Fruit fly (Drosophila melanogaster) whole organism, embryonic: Measurements from ENCODE around the gene CG4456.

Experiments
- ATbp ChIP-seq: fragments of 200-800 bp; sonication (Bioruptor generic); optimal IDR thresholded peaks from 2 replicates; lab custom pipeline; 2017; ENCODE audit warnings: missing biosample characterization, mild to moderate bottlenecking, missing genetic modification characterization, missing genetic modification reagents
- CG11695 ChIP-seq: fragments of 200-800 bp; sonication (Bioruptor generic); IDR thresholded peaks from 3 replicates; pipeline ENCODE4 v1.3.6; 2022; ENCODE audit warnings: missing biosample characterization, missing genetic modification characterization
- CG13123 ChIP-seq: fragments of 200-800 bp; sonication (Bioruptor generic); optimal IDR thresholded peaks from 2 replicates; lab custom pipeline; 2016; ENCODE audit warnings: missing biosample characterization, missing genetic modification characterization
- CG13424 ChIP-seq: fragments of 200-800 bp; sonication (Bioruptor generic); optimal IDR thresholded peaks from 2 replicates; lab custom pipeline; 2019; ENCODE audit warnings: missing biosample characterization, mild to moderate bottlenecking, missing genetic modification characterization, moderate library complexity
- CG14014 ChIP-seq: fragments of 200-800 bp; sonication (Bioruptor generic); IDR thresholded peaks from 2 replicates; pipeline ENCODE4 v1.3.6; 2022; ENCODE audit warnings: missing biosample characterization, missing genetic modification characterization
- CG15073 ChIP-seq: fragments of 200-800 bp; sonication (Bioruptor generic); optimal IDR thresholded peaks from 2 replicates; lab custom pipeline; 2016; ENCODE audit warnings: missing biosample characterization, missing genetic modification characterization
- CG16779 ChIP-seq: fragments of 200-800 bp; sonication (Bioruptor generic); IDR thresholded peaks from 2 replicates; pipeline ENCODE4 v1.3.6; 2022; ENCODE audit warnings: missing biosample characterization, missing genetic modification characterization
- CG16863 ChIP-seq: fragments of 200-800 bp; sonication (Bioruptor generic); optimal IDR thresholded peaks from 3 replicates; lab custom pipeline; 2016; ENCODE audit warnings: missing biosample characterization, missing genetic modification characterization
- CG17385 ChIP-seq: fragments of 200-800 bp; sonication (Bioruptor generic); optimal IDR thresholded peaks from 3 replicates; lab custom pipeline; 2018; ENCODE audit warnings: missing biosample characterization, mild to moderate bottlenecking, missing genetic modification characterization
- CG3407 ChIP-seq: fragments of 200-800 bp; sonication (Bioruptor generic); optimal IDR thresholded peaks from 2 replicates; lab custom pipeline; 2018; ENCODE audit warnings: missing biosample characterization, mild to moderate bottlenecking, missing genetic modification characterization
- CG3726 ChIP-seq: fragments of 200-800 bp; sonication (Bioruptor generic); IDR thresholded peaks from 3 replicates; pipeline ENCODE4, ENCODE4 v1.3.6; 2022; ENCODE audit warnings: missing biosample characterization, missing genetic modification characterization
- CG5245 ChIP-seq: fragments of 200-800 bp; sonication (Bioruptor generic); optimal IDR thresholded peaks from 3 replicates; lab custom pipeline; 2016; ENCODE audit warnings: missing biosample characterization, missing genetic modification characterization
- CG6272 ChIP-seq: fragments of 200-800 bp; sonication (Bioruptor generic); IDR thresholded peaks from 2 replicates; pipeline ENCODE4 v1.3.6; 2022; ENCODE audit warnings: missing biosample characterization, missing genetic modification characterization
- CG7745 ChIP-seq: fragments of 200-800 bp; sonication (Bioruptor generic); optimal IDR thresholded peaks from 2 replicates; lab custom pipeline; 2018; ENCODE audit warnings: missing biosample characterization, mild to moderate bottlenecking, missing genetic modification characterization, moderate library complexity
- CG8290 ChIP-seq, 3 experiments: fragments of 200-800 bp; sonication (Bioruptor generic); optimal IDR thresholded peaks; 2 replicates each; lab custom pipeline; 2016 to 2019; ENCODE audit warnings: missing biosample characterization in 3 of 3, missing genetic modification characterization in 3 of 3, mild to moderate bottlenecking in 2 of 3, moderate library complexity in 1 of 3
- CG8478 ChIP-seq: fragments of >200 bp; optimal IDR thresholded peaks from 2 replicates; lab custom pipeline; 2018
- CG9817 ChIP-seq: fragments of 200-800 bp; sonication (Bioruptor generic); optimal IDR thresholded peaks from 2 replicates; lab custom pipeline; 2018; ENCODE audit warnings: missing biosample characterization, mild to moderate bottlenecking, missing genetic modification characterization, moderate library complexity
- CG9876 ChIP-seq: fragments of 200-800 bp; sonication (Bioruptor generic); optimal IDR thresholded peaks from 2 replicates; lab custom pipeline; 2016; ENCODE audit warnings: missing biosample characterization, missing genetic modification characterization
- Dfd ChIP-seq, 2 experiments: fragments of >200 bp; optimal IDR thresholded peaks; 2 replicates each; lab custom pipeline; 2017; ENCODE audit warnings: missing biosample characterization in 2 of 2, missing genetic modification characterization in 2 of 2
- E2f2 ChIP-seq: fragments of 200-800 bp; sonication (Bioruptor generic); IDR thresholded peaks from 2 replicates; pipeline ENCODE4 v1.3.6; 2022; ENCODE audit warnings: missing biosample characterization, missing genetic modification characterization
- Elba2 ChIP-seq: fragments of 200-800 bp; sonication (Bioruptor generic); optimal IDR thresholded peaks from 3 replicates; lab custom pipeline; 2016; ENCODE audit warnings: missing biosample characterization, missing genetic modification characterization
- HLHmδ ChIP-seq: fragments of 200-800 bp; sonication (Bioruptor generic); optimal IDR thresholded peaks from 2 replicates; lab custom pipeline; 2018; ENCODE audit warnings: missing biosample characterization, mild to moderate bottlenecking, missing genetic modification characterization, moderate library complexity
- Hand ChIP-seq: fragments of 200-800 bp; sonication (Bioruptor generic); optimal IDR thresholded peaks from 2 replicates; lab custom pipeline; 2017; ENCODE audit warnings: mild to moderate bottlenecking, missing biosample characterization, missing genetic modification reagents, missing genetic modification characterization
- HmgZ ChIP-seq: fragments of 200-800 bp; sonication (Bioruptor generic); optimal IDR thresholded peaks from 2 replicates; lab custom pipeline; 2018; ENCODE audit warnings: missing biosample characterization, mild to moderate bottlenecking, missing genetic modification characterization
- Hmx ChIP-seq: fragments of 200-800 bp; sonication (Bioruptor generic); optimal IDR thresholded peaks from 2 replicates; lab custom pipeline; 2016; ENCODE audit warnings: missing biosample characterization, missing genetic modification characterization
- Hr39 ChIP-seq: fragments of >200 bp; optimal IDR thresholded peaks from 2 replicates; lab custom pipeline; 2017
- Lpt ChIP-seq: fragments of >200 bp; optimal IDR thresholded peaks from 2 replicates; lab custom pipeline; 2018; ENCODE audit warnings: missing biosample characterization, missing genetic modification characterization
- Mad ChIP-seq: fragments of 200-800 bp; sonication (Bioruptor generic); optimal IDR thresholded peaks from 2 replicates; lab custom pipeline; 2016; ENCODE audit warnings: missing biosample characterization, missing genetic modification characterization
- Med ChIP-seq: fragments of 200-800 bp; sonication (Bioruptor generic); peaks from one replicate; lab custom pipeline; 2016; ENCODE audit warnings: missing biosample characterization, missing genetic modification characterization, mild to moderate bottlenecking, inconsistent platforms, moderate library complexity
- Oaz ChIP-seq: fragments of 200-800 bp; sonication (Bioruptor generic); IDR thresholded peaks from 2 replicates; pipeline ENCODE4 v1.3.6; 2022; ENCODE audit warnings: missing biosample characterization, missing genetic modification characterization
- Optix ChIP-seq: fragments of 200-800 bp; sonication (Bioruptor generic); IDR thresholded peaks from 3 replicates; pipeline ENCODE4 v1.3.6; 2022; ENCODE audit warnings: missing biosample characterization, missing genetic modification characterization
- Pdp1 ChIP-seq, 2 experiments: fragments of 200-800 bp; sonication (Bioruptor generic); optimal IDR thresholded peaks; 3 replicates each; lab custom pipeline; 2016; ENCODE audit warnings: missing biosample characterization in 2 of 2, missing genetic modification characterization in 2 of 2, mild to moderate bottlenecking in 1 of 2, moderate library complexity in 1 of 2
- Scr ChIP-seq: fragments of 200-800 bp; sonication (Bioruptor generic); IDR thresholded peaks from 2 replicates; pipeline ENCODE4 v1.3.6; 2022; ENCODE audit warnings: missing biosample characterization, missing genetic modification characterization; ENCODE audit not compliant: partially characterized antibody
- TFAM ChIP-seq: fragments of 200-800 bp; sonication (Bioruptor generic); optimal IDR thresholded peaks from 2 replicates; lab custom pipeline; 2017; ENCODE audit warnings: missing biosample characterization, missing genetic modification characterization, inconsistent platforms
- Vsx1 ChIP-seq: fragments of 200-800 bp; sonication (Bioruptor generic); optimal IDR thresholded peaks from 2 replicates; lab custom pipeline; 2017; ENCODE audit warnings: missing biosample characterization, mild to moderate bottlenecking, missing genetic modification characterization, missing genetic modification reagents
- Xbp1 ChIP-seq: fragments of 200-800 bp; sonication (Bioruptor generic); optimal IDR thresholded peaks from 3 replicates; lab custom pipeline; 2016; ENCODE audit warnings: missing biosample characterization, mild to moderate bottlenecking, missing genetic modification characterization
- ab ChIP-seq: fragments of 200-800 bp; sonication (Bioruptor generic); optimal IDR thresholded peaks from 2 replicates; lab custom pipeline; 2016; ENCODE audit warnings: missing biosample characterization, missing genetic modification characterization
- dimm ChIP-seq: fragments of 200-800 bp; sonication (Bioruptor generic); IDR thresholded peaks from 2 replicates; pipeline ENCODE4 v1.3.6; 2022; ENCODE audit warnings: missing biosample characterization, missing genetic modification characterization
- eve ChIP-seq, 2 experiments: fragments of >200 bp; optimal IDR thresholded peaks; 2 replicates each; lab custom pipeline; 2017; ENCODE audit warnings: missing biosample characterization in 2 of 2, missing genetic modification characterization in 2 of 2
- grn ChIP-seq: fragments of 200-800 bp; sonication (Bioruptor generic); optimal IDR thresholded peaks from 3 replicates; lab custom pipeline; 2017; ENCODE audit warnings: missing biosample characterization, missing genetic modification characterization
- insv ChIP-seq, 2 experiments: fragments of 200-800 bp; sonication (Bioruptor generic); optimal IDR thresholded peaks; 3 replicates each; lab custom pipeline; 2016 to 2018; ENCODE audit warnings: missing biosample characterization in 2 of 2, missing genetic modification characterization in 2 of 2
- kah ChIP-seq: fragments of 200-800 bp; sonication (Bioruptor generic); optimal IDR thresholded peaks from 2 replicates; lab custom pipeline; 2018; ENCODE audit warnings: missing biosample characterization, mild to moderate bottlenecking, missing genetic modification characterization
- lola ChIP-seq, 3 experiments: fragments of >200 bp in 2 of 3; fragments of 200-800 bp in 1 of 3; sonication (Bioruptor generic) in 1 of 3; optimal IDR thresholded peaks; 2 replicates each; lab custom pipeline; 2017 to 2019; ENCODE audit warnings: missing biosample characterization in 3 of 3, missing genetic modification characterization in 3 of 3, mild to moderate bottlenecking in 1 of 3, moderate library complexity in 1 of 3
- mam ChIP-seq: fragments of 200-800 bp; sonication (Bioruptor generic); optimal IDR thresholded peaks from 3 replicates; lab custom pipeline; 2016; ENCODE audit warnings: missing biosample characterization, missing genetic modification characterization
- nerfin-1 ChIP-seq: fragments of 200-800 bp; sonication (Bioruptor generic); optimal IDR thresholded peaks from 3 replicates; lab custom pipeline; 2019; ENCODE audit warnings: missing biosample characterization, mild to moderate bottlenecking, missing genetic modification characterization, moderate library complexity
- org-1 ChIP-seq: fragments of 200-800 bp; sonication (Bioruptor generic); optimal IDR thresholded peaks from 2 replicates; lab custom pipeline; 2017; ENCODE audit warnings: missing biosample characterization, missing genetic modification characterization
- pho ChIP-seq: fragments of 200-800 bp; sonication (Bioruptor generic); optimal IDR thresholded peaks from 2 replicates; lab custom pipeline; 2016; ENCODE audit warnings: missing biosample characterization, missing genetic modification characterization
- sens ChIP-seq: fragments of 200-800 bp; sonication (Bioruptor generic); peaks from one replicate; lab custom pipeline; 2016; ENCODE audit warnings: missing biosample characterization, missing genetic modification characterization
- sim ChIP-seq: fragments of 200-800 bp; sonication (Bioruptor generic); IDR thresholded peaks from 2 replicates; pipeline ENCODE4 v1.3.6; 2022; ENCODE audit warnings: missing biosample characterization, missing genetic modification characterization
- unc-4 ChIP-seq: fragments of 200-800 bp; sonication (Bioruptor generic); IDR thresholded peaks from 2 replicates; pipeline ENCODE4 v1.3.6; 2022; ENCODE audit warnings: missing biosample characterization, missing genetic modification characterization; ENCODE audit not compliant: partially characterized antibody

Gene CG4456

dm6 chr3L:9410754-9411423 lies 38.4 kb downstream of the CG4456 start, which contains the start of the genes CG4022 and Cpsf5 (continued):
- no peak for TF ChIP-seq eve (GFP tag; optimal IDR thresholded peaks at IDR 0.05; lab: Kevin White, UChicago)
- peak; percentile 45 for TF ChIP-seq CG16863 (GFP tag; lab: Kevin White, UChicago)
- no peak for TF ChIP-seq CG9876
- TF ChIP-seq Hand (GFP tag; lab: Kevin White, UChicago): peak; percentile 55
- TF ChIP-seq Scr (GFP tag; lab: Robert Waterston, UW): peak; percentile 41; the same call in 1 of the 2 replicates
- TF ChIP-seq sens: peak; percentile 92
- peak; percentile 66 for TF ChIP-seq CG6272 (GFP tag; lab: Robert Waterston, UW)
- TF ChIP-seq CG15073 (GFP tag; lab: Kevin White, UChicago): no peak
- peak; percentile 35 for TF ChIP-seq grn (GFP tag; lab: Kevin White, UChicago)
- TF ChIP-seq Xbp1 (GFP tag; lab: Kevin White, UChicago): peak; percentile 84
- TF ChIP-seq E2f2 (GFP tag; lab: Robert Waterston, UW): peak; percentile 70
- peak; percentile 91 for TF ChIP-seq HmgZ
- no peak for TF ChIP-seq HLHmδ
- TF ChIP-seq insv (GFP tag; optimal IDR thresholded peaks at IDR 0.05; lab: Kevin White, UChicago): peak in 1 of 2 experiments; percentile 66
- TF ChIP-seq sim (GFP tag; lab: Robert Waterston, UW): no peak
- TF ChIP-seq Mad: peak; percentile 85
- peak; percentile 80 for TF ChIP-seq Oaz (GFP tag; lab: Robert Waterston, UW)
- TF ChIP-seq CG3407 (GFP tag; lab: Kevin White, UChicago): peak; percentile 68
- no peak for TF ChIP-seq CG3726 (GFP tag; lab: Robert Waterston, UW)
- TF ChIP-seq dimm: no peak; the same call in 1 of the 2 replicates
- TF ChIP-seq Vsx1 (GFP tag; lab: Kevin White, UChicago): no peak
- peak; percentile 74 for TF ChIP-seq CG13123 (GFP tag; lab: Kevin White, UChicago)
- TF ChIP-seq Hr39: no peak
- no peak for TF ChIP-seq CG8478 (lab: Kevin White, UChicago)
- TF ChIP-seq lola (GFP tag; optimal IDR thresholded peaks at IDR 0.05; lab: Kevin White, UChicago): peak in 1 of 3 experiments; percentile 84
- peak; percentile 62 for TF ChIP-seq ATbp
- TF ChIP-seq Med (GFP tag; lab: Kevin White, UChicago): peak; percentile 92
- peak; percentile 65 for TF ChIP-seq CG5245 (GFP tag; lab: Kevin White, UChicago)
- TF ChIP-seq Optix (GFP tag; lab: Robert Waterston, UW): no peak; the same call in 1 of the 3 replicates
- peak; percentile 45 for TF ChIP-seq org-1 (GFP tag; lab: Kevin White, UChicago)
- peak; percentile 81 for TF ChIP-seq CG17385 (GFP tag; lab: Kevin White, UChicago)
- TF ChIP-seq Dfd (GFP tag; optimal IDR thresholded peaks at IDR 0.05; lab: Kevin White, UChicago): no peak
- TF ChIP-seq Elba2 (GFP tag; lab: Kevin White, UChicago): peak; percentile 63
- 0 out of 2 replicates have a peak, but pooled peaks have one; percentile 16 for TF ChIP-seq unc-4 (GFP tag; lab: Robert Waterston, UW)
- TF ChIP-seq CG16779 (GFP tag; lab: Robert Waterston, UW): no peak
- TF ChIP-seq ab (GFP tag; lab: Kevin White, UChicago): peak; percentile 45
- peak; percentile 80 for TF ChIP-seq CG8290 (GFP tag; optimal IDR thresholded peaks at IDR 0.05; lab: Kevin White, UChicago)
- peak; percentile 31 to 35 for TF ChIP-seq CG8290 (tag; optimal IDR thresholded peaks at IDR 0.05; lab: Kevin White, UChicago)
- TF ChIP-seq Pdp1 (GFP tag; optimal IDR thresholded peaks at IDR 0.05; lab: Kevin White, UChicago): peak; percentile 70 to 79
- TF ChIP-seq nerfin-1 (tag; lab: Kevin White, UChicago): peak; percentile 69
- peak; percentile 73 for TF ChIP-seq CG11695 (GFP tag; lab: Robert Waterston, UW)
- TF ChIP-seq pho: peak; percentile 67
- TF ChIP-seq CG7745: peak; percentile 99
- peak; percentile 82 for TF ChIP-seq CG14014 (GFP tag; lab: Robert Waterston, UW)
- TF ChIP-seq CG13424 (tag; lab: Kevin White, UChicago): peak; percentile 92
- TF ChIP-seq CG9817 (tag; lab: Kevin White, UChicago): peak; percentile 90
- peak; percentile 44 for TF ChIP-seq Hmx (GFP tag; lab: Kevin White, UChicago)
- peak; percentile 73 for TF ChIP-seq mam
- no peak for TF ChIP-seq Lpt (GFP tag; lab: Kevin White, UChicago)
- peak; percentile 22 for TF ChIP-seq kah (GFP tag; lab: Kevin White, UChicago)
- TF ChIP-seq TFAM (GFP tag; lab: Kevin White, UChicago): no peak
